Fruit fly (Drosophila melanogaster) whole organism, adult: ENCODE results near the gene Irk3.

ENCODE experiments used
- CG7045 ChIP-seq: fragments of 200-800 bp; sonication (Bioruptor generic); optimal IDR thresholded peaks from 2 replicates; lab custom pipeline; 2017; ENCODE audit warnings: missing biosample characterization, mild to moderate bottlenecking, missing genetic modification characterization
- CG7101 ChIP-seq: fragments of 200-800 bp; sonication (Bioruptor generic); optimal IDR thresholded peaks from 2 replicates; lab custom pipeline; 2018; ENCODE audit warnings: missing biosample characterization, mild to moderate bottlenecking, missing genetic modification characterization, moderate library complexity
- Clk ChIP-seq: fragments of 200-800 bp; sonication (Bioruptor generic); optimal IDR thresholded peaks from 2 replicates; lab custom pipeline; 2017; ENCODE audit warnings: missing biosample characterization, missing genetic modification characterization
- Mnt ChIP-seq: fragments of 200-800 bp; sonication (Bioruptor generic); optimal IDR thresholded peaks from 2 replicates; lab custom pipeline; 2016; ENCODE audit warnings: missing biosample characterization, mild to moderate bottlenecking, missing genetic modification characterization
- cic ChIP-seq: fragments of 200-800 bp; sonication (Bioruptor generic); optimal IDR thresholded peaks from 2 replicates; lab custom pipeline; 2017; ENCODE audit warnings: missing biosample characterization, mild to moderate bottlenecking, missing genetic modification characterization, moderate library complexity
- kay ChIP-seq: fragments of 200-800 bp; sonication (Bioruptor generic); peaks from one replicate; lab custom pipeline; 2016; ENCODE audit warnings: missing biosample characterization, missing genetic modification characterization, borderline replicate concordance

- TF ChIP-seq cic (GFP tag; lab: Kevin White, UChicago) = no peak
- no peak for TF ChIP-seq CG7045 (GFP tag; lab: Kevin White, UChicago)
- no peak for TF ChIP-seq Mnt (GFP tag; lab: Kevin White, UChicago)
- TF ChIP-seq Clk = no peak
- TF ChIP-seq kay = no peak
- no peak for TF ChIP-seq CG7101 (tag; lab: Kevin White, UChicago)
Observed at dm6 chr2L:18719583-18719982, 6.0 kb upstream of the Irk3 start.
